Fruit fly (Drosophila melanogaster): ENCODE data around the gene MED27.

MED27 gene

DNA sequence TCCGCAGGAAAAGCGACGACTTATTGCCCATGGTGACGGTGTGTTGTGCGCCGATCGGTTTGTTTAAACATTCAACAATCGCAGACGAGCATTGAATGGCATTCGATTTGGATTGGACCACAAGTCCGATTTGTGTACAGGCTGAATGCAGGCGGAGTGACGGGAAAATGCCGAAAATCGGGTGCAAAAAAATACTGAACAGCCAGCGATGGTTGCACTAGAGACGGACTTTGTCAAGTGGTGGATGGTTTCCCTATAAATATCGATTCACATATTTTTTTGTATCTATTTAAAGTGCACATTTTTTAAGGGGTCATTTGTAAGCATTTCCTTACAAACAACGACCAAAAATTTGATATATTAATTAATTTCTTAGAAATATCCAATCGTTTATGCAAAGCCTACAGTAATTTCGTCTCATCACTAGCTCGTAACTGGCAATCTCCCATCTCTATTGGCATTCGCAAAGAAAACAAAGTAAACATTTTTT, at the start of gene MED27, which contains the start of gene elm:
TSS of gene MED27 (plus strand) at position 448 of the 490 bp plus-strand sequence.
TSS of gene elm (minus strand) at position 170 of the 490 bp plus-strand sequence.
- TF ChIP-seq noc (tag; optimal IDR thresholded peaks at IDR 0.05), result peak; percentile 88

DNA sequence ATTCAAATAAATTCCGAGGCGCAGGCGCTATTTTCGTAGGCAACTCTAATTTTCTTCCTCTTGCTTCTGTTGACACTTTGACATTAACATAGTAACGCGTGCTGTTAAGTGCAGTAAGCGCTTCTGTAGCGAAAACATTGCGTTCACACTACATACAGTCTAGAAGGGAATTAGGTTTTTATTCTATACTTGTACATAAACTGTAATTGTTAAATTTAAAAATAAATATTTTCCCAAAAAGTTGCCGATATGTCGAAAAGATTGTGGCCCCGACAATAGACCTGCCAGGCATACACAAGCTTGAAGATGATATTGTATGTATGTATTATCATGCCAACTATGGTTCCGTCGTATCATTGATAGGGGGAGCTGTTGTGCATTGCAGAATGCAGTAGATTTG, 48.5 kb upstream of the MED27 start, which contains the start of gene asl:
TSS of gene asl (minus strand) at position 67 of the 400 bp plus-strand sequence.
- TF ChIP-seq noc (tag; optimal IDR thresholded peaks at IDR 0.05), result no peak

DNA sequence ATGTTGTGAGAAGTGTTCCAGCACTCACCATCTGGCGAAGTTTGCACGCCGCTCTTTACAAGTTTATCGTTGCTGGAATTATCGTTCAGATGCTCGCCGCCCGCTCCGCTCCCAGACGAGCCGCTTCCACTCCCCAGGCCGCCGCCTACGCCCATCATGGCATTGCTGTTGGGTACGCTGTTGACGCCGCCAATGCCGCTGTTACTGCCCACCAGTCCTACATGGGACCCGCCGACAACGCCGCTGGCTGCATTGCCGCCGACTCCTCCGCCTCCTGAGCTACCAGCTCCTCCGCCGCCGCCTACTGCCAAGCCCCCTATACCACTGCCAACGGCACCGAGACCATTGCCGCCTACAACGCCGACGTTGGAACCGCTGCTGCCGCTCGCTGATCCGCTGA, 46.5 kb upstream of the MED27 start:
- TF ChIP-seq noc (tag; optimal IDR thresholded peaks at IDR 0.05), result no peak

DNA sequence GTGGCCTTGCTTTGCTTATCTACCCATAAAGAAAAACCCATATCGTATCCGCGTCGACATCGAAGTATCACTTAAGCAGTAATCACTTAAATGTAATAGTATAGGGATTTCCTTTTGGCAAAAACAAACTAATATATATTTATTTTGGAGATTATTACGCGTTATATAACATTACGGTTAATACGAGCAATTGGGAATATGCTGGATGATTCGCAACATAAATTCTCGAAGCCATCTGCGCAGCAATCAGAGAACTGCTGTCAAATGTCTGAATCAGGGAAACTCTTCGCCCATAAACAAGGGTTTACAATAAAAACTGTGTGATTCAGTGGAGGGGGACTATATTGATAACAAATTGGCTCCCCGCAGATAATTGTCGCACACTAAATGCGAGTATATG, 44.3 kb upstream of the MED27 start:
- TF ChIP-seq noc (tag; optimal IDR thresholded peaks at IDR 0.05), result no peak

DNA sequence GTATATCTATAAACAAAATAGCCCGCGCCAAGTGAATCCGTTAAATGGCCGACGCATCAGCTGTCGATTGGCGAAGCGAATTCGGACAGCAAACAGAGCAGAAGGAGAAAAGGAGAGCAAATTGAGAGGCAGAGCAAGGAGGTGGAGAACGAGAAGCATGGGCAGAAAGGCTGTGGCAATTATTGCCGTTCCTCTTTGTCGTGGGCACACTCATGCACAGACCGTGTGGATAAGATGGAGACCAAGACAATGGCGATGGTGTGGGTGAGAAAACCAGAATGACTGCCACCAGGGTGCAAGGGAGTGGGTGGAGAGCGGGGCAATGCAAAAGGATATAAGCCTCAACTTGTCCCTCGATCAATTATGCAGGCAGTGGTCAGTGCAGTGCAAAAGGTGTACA, 43.8 kb upstream of the MED27 start:
- TF ChIP-seq noc (tag; optimal IDR thresholded peaks at IDR 0.05), result no peak

DNA sequence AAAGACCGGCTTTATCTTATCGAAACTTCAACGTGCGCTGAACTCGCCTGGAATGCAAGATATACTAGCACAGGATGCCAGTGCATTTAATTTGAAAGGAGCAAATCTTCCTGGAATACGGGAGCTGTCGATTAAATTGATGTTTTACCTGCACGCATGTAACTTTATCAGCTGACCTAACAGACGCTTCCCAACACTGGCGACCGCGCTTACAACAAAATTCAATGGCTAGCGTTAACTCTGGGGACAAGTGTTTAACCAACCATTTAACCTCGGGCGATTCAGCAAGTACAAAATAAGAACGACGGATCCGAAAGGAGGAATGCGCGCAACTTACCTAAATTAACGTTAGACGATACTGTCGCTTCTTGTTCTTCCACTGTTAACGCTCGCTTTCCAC, 43.2 kb upstream of the MED27 start:
- TF ChIP-seq noc (tag; optimal IDR thresholded peaks at IDR 0.05), result no peak

DNA sequence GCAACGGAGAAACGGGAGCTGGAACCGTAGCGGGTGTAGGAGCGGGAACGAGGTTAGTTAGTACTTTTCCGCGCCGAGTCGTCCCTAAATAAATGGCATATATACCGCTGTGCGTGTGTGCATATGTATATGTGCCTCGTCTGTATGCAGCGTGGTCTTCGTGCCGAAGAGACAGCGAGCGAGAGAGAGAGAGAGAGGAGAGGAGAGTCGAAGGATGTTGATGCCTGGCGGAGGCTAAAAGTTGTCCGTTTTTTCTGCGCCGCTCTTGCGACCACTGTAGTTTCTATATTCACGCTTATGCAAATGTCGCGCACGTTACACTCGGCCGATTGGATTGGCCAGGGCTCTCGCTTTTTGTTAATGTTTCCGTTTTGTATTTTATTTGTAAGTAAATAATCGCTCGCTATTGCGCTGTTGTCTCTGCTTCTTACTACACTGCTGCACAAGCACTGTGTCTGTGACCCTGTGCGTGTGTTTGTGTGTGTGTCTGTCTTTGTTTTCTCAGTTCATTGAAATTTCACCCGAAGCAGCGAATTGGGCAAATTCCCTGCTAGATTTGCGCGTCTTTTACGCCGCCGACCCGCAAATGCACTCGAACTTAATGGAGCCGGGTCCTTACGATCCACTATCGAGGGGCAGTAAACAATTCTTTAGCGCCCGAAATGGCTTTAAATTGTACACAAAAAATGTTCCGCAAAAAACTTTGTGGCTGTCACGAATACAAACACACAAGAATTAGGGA, 42.4 kb upstream of the MED27 start, which contains the start of gene Rga:
TSS of gene Rga (minus strand) at position 741 of the 742 bp plus-strand sequence.
- TF ChIP-seq noc (tag; optimal IDR thresholded peaks at IDR 0.05), result no peak

DNA sequence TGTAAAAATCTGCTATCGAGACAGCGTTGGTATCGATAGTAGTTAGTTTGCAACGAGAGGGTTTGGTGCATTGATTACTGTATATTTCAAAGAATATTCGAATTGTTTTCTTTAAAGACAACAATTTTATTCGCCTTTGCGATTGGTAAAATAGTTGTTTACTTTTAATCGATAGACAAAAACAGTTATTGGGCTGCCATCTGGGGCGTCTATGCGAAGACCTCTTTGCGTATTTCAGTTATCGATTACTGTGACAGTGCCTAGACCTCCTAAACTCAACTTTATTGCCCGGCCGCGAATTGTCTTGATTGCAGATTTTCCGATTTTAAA, 41.9 kb upstream of the MED27 start, which contains the start of gene Atu:
TSS of gene Atu (plus strand) at position 245 of the 330 bp plus-strand sequence.
- TF ChIP-seq noc (tag; optimal IDR thresholded peaks at IDR 0.05), result no peak

DNA sequence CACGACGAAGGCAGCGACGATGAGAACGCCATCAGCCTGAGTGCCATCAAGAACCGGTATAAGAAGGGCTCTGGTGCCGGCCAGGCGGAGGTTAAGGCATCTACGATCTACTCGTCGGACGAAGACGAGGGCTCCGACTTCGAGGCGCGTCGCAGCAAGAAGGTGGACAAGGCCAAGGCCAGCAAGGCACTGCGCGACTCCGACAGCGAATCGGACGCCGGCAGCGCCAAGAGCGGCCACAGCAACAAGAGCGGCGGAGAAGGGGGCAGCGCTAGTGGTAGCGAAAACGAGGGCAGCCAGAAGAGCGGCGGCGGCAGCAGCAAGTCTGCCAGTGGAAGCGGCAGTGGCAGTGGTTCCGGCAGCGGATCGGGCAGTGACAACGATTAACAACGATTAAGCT, 39.5 kb upstream of the MED27 start:
- no peak for TF ChIP-seq noc (tag; optimal IDR thresholded peaks at IDR 0.05)

DNA sequence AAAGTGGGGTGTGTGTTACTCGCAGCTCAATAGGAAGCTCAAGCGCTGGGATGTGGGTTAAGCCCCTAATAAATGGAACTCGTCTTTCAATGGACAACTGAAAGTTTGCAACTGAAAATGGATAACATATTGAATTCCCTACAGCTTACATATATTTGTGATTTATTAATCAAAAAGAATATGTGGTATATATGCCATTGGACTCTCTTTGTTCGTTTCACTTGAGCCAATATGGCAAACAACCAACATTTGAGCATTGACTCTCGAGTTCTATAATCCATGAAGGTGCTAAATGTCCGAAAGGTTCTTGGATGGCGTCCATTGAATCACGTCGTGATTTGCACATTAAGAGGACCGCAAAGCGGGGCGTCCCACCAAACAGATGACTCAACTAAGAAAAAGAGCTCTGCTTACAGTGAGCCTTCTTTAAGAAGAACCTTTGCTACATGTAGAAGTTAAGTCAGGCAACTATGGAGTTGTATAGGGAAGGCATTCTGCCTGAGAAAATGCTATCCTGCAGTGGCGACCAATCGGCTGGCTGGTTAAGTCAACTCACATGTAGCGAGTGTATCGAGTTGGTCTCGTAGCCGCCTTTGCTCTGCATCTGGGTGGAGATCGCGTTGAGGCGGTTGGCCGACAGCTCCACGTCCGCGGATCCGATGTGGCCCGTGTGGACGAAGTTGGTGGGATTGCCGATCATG, 36.9 kb upstream of the MED27 start:
- TF ChIP-seq noc (tag; optimal IDR thresholded peaks at IDR 0.05), result no peak

DNA sequence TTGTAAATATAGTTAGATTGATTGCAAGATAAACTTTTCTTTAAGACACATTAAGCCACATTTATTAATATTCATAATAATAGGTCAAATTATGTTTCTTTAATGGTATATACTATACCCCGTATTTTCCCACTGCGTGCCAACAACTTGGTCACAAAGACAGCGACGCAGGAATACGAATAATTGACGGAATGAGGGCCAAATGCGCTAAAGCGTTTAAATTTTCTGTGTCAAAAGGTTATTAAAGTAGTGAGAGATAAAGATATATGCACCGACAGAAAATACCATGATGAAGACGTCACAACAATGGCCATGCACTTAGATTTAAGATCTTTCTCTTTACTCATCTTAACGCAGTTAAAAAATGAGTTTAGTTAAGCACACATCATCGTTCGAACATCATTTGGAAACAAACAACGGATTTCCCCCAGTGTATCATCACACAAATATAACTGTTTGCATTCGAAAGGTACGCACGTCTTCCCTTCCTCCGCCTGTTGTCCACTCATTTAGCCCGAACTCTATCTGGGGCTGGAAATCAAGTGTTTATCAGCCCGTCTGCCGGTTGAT, 34.5 kb upstream of the MED27 start:
- peak; percentile 76 for TF ChIP-seq noc (tag; optimal IDR thresholded peaks at IDR 0.05)

DNA sequence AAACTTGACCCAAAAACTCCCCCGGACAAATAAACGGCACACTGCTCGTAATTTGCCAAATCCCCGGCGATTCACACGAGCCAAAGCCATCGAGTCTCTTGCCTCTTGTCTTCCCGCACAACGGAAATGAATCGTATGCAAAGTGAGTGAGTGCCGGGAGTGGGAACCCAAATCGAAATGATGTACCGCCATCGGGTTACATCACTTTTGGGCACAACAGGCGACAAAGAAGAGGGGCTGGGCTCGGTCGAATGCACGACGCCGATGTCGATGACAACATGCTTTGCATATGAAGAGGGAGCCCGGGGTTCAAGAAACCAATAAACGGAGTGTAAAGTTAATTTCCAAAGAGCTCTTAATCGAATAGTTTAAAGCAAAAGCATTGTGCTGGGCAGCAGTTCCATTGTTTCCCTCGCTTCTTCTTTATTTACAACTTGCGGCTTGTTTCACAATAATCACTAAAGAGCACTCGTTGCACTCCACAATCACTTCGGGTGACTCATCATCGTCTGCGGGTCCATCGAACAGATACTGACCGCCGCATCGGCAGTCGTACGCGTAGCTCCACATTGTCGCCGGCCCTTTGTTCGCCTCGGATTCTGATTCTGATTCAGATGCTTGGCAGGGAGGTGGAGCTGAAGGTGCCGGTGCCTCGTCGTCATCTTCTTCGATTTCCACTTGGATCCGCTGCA, 33.1 kb upstream of the MED27 start:
- no peak for TF ChIP-seq noc (tag; optimal IDR thresholded peaks at IDR 0.05)

DNA sequence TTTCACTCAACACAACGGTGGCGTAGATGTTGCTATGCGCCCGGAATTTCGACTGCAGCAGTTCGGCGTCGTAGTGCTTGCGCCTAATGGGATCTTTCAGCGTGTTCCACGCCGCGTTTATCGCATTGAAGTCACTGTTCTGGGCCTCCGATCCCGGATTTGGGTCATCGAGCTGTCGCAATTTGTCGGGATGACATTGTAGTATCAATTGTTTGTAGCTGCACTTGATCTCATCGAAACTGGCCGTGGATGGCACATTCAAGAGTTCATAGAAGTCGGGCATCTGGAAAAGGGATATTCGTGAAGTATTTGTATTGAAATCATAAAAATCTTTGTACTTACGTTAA, 32.6 kb upstream of the MED27 start:
- no peak for TF ChIP-seq noc (tag; optimal IDR thresholded peaks at IDR 0.05)

DNA sequence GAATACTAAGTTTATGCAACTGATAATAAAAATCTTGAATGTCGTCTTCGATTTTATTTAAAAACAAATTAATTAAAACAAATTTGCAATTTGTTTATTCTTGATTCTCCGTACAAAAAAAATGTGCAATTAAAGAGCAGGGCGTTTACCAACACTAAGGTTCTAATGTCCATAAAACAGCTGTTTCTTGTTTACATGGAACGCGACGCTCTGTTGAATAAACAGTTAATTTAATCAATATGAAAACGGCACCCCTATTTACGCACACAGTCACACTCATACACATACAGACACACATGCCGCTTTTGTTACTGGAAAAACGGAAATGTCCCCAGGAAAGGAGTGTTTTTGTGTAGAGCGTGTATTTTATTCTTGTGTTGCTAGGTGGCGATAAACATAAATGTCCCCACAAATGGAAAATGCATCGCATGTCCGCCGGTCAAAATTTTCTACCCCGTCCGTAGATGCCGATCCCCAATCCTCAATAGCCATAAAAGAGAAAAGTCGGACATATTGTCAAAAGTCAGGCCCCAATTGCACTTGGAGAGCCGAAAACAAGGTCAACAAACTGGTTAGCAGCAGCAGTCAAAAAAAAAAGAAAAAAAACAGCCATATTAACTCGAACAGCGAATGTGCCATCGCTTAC, 31.8 kb upstream of the MED27 start:
- TF ChIP-seq noc (tag; optimal IDR thresholded peaks at IDR 0.05), result peak; percentile 46

DNA sequence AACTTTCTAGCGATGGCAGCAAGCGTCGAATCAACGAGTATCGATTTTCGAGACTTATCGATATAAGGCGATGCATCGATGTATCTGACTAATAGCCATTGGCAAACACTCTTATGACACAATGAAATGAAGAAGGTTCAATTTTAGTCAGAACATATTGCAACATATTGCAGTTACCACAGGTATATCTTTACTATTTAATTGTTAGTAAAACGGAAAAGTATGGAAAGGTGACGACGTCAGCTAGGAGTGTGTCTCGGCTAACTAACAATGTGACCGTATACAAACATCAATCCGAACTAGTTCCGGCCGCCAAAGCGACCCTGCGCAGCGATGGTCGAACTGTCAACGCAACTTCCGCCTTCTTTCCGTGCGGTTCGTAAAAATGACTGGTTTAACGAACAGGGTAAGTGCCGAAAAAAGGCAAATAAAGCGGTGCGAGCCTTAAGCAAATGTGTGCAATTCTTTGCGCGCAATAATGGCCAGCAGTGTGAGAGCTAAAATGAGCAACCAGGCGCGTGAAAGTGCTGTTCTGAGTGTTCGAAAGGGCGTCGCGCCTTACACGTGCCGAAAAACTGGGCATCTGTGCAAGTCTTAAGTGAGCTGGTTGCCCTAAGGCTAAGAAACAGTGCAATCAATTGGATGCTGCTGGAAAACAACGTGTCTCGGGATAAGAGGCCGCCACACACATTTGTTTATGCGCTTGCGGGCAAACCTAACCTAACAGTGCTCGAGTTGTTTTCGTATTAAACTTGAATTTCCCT, 30.6 kb upstream of the MED27 start, which contains the start of the genes Dph4, Spec2 and RpL13A:
TSS of gene Dph4 (minus strand) at position 11 of the 764 bp plus-strand sequence.
TSS of gene Spec2 (minus strand) at position 11 of the 764 bp plus-strand sequence.
TSS of gene RpL13A (plus strand) at position 360 of the 764 bp plus-strand sequence.
- TF ChIP-seq noc (tag; optimal IDR thresholded peaks at IDR 0.05), result peak; percentile 80
